Worm (Caenorhabditis elegans): ENCODE measurements around the gene C14C6.8.

DNA sequence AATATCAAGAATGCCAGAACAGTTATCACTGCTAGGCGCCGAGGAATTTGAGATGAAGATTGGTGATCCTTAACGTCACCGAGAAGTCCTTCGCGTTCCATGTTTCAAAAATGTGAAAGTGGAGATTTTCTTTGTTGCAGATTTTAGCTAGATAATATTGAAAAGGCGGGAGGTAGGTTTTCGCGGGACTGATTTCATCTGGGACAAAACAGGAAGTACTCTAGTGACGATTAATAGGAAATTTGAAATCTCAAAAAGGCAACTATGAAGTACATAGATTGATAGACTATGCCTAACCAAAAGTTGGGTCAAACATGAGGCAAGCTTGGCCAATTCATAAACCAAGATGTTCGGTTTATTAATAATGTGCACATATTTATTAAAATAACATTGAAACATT, at the start of gene C14C6.8:
- TF ChIP-seq Y22D7AL.16 (tag; optimal IDR thresholded peaks at IDR 0.05) (no peak), pha-4 (tag; optimal IDR thresholded peaks at IDR 0.05) (no peak), unc-55 (GFP tag; optimal IDR thresholded peaks at IDR 0.05) (no peak), T23F11.4 (GFP tag; optimal IDR thresholded peaks at IDR 0.05) (no peak), nhr-11 (tag; optimal IDR thresholded peaks at IDR 0.05) (no peak), dmd-4 (tag; optimal IDR thresholded peaks at IDR 0.05; ENCODE audit: borderline replicate concordance) (no peak), hlh-30 (tag; optimal IDR thresholded peaks at IDR 0.05; ENCODE audit: insufficient read depth) (no peak)
